Worm (Caenorhabditis elegans): ENCODE data around the gene cest-33.

DNA sequence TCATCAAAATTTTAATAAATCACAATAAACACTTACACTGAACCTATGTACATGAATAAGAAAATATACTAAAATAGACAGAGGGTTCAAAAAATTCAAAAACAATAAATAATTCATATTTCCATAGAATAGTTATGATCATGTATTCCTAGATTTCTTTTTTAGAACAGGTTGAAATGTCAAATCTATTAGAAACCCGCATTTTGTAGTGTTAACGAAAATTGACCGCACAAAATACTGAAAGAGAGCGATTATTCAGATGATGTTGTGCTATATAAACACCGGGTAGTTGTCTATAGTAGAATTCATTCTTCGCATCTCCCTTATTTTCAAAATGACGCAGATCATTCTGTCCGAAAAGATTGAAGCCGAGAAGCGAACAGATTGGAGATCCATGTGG is 33.9 kb downstream of the cest-33 start, which contains the start of gene T28C12.1:
- no peak for TF ChIP-seq nhr-10 (tag; optimal IDR thresholded peaks at IDR 0.05)
- no peak for TF ChIP-seq nhr-12 (tag; optimal IDR thresholded peaks at IDR 0.05)
- TF ChIP-seq unc-62 (GFP tag; optimal IDR thresholded peaks at IDR 0.05): no peak
- no peak for TF ChIP-seq mdl-1 (tag; optimal IDR thresholded peaks at IDR 0.05)
- no peak for TF ChIP-seq ama-1 (optimal IDR thresholded peaks at IDR 0.05)
- TF ChIP-seq unc-39 (tag; optimal IDR thresholded peaks at IDR 0.05): no peak
- TF ChIP-seq sma-3 (GFP tag; optimal IDR thresholded peaks at IDR 0.05): no peak
- TF ChIP-seq fos-1 (tag; optimal IDR thresholded peaks at IDR 0.05): no peak
- TF ChIP-seq alr-1 (tag; optimal IDR thresholded peaks at IDR 0.05): no peak
- no peak for TF ChIP-seq ztf-4 (tag; optimal IDR thresholded peaks at IDR 0.05)
- no peak for TF ChIP-seq ceh-16 (tag; optimal IDR thresholded peaks at IDR 0.05)
- no peak for TF ChIP-seq nhr-11 (tag; optimal IDR thresholded peaks at IDR 0.05)

Measured in whole organism, L2 larva.